Worm (Caenorhabditis elegans): ENCODE measurements around the gene F46G10.1.

The F46G10.1 gene

ce11 chrX:13311641-13312423 lies at the start of gene F46G10.1:
Gene F46G10.1, minus strand, starts transcription at chrX:13311755.
- TF ChIP-seq crh-2 (tag; optimal IDR thresholded peaks at IDR 0.05) (peak; percentile 45), unc-55 (GFP tag; optimal IDR thresholded peaks at IDR 0.05) (no peak), sma-9 (GFP tag; optimal IDR thresholded peaks at IDR 0.05) (peak; percentile 49), sma-9 (tag; optimal IDR thresholded peaks at IDR 0.05) (no peak), mdl-1 (tag; optimal IDR thresholded peaks at IDR 0.05) (no peak), lsy-2 (tag; optimal IDR thresholded peaks at IDR 0.05) (no peak), fos-1 (tag; optimal IDR thresholded peaks at IDR 0.05) (peak; percentile 86), nhr-237 (tag; optimal IDR thresholded peaks at IDR 0.05) (no peak), skn-1 (tag; optimal IDR thresholded peaks at IDR 0.05) (no peak)

ce11 chrX:13360632-13361031 lies 49.1 kb upstream of the F46G10.1 start:
- TF ChIP-seq F13H6.1 (tag; optimal IDR thresholded peaks at IDR 0.05) (peak; percentile 33), skn-1 (tag; optimal IDR thresholded peaks at IDR 0.05) (no peak), dmd-4 (tag; optimal IDR thresholded peaks at IDR 0.05) (no peak), crh-2 (tag; optimal IDR thresholded peaks at IDR 0.05) (peak; percentile 54), lin-13 (GFP tag; optimal IDR thresholded peaks at IDR 0.05) (no peak), ama-1 (optimal IDR thresholded peaks at IDR 0.05) (no peak), elt-1 (tag; optimal IDR thresholded peaks at IDR 0.05) (no peak), nhr-10 (tag; optimal IDR thresholded peaks at IDR 0.05) (no peak), egl-27 (tag; optimal IDR thresholded peaks at IDR 0.05) (no peak), ztf-4 (tag; optimal IDR thresholded peaks at IDR 0.05) (no peak), nhr-21 (tag; optimal IDR thresholded peaks at IDR 0.05) (no peak), lin-11 (tag; optimal IDR thresholded peaks at IDR 0.05) (no peak), nhr-25 (tag; optimal IDR thresholded peaks at IDR 0.05) (no peak), nhr-11 (tag; optimal IDR thresholded peaks at IDR 0.05) (no peak), Y55F3AM.14 (GFP tag; optimal IDR thresholded peaks at IDR 0.05) (no peak), mbf-1 (tag; optimal IDR thresholded peaks at IDR 0.05) (no peak), lsy-2 (tag; optimal IDR thresholded peaks at IDR 0.05) (no peak), mdl-1 (tag; optimal IDR thresholded peaks at IDR 0.05) (no peak), R02D3.7 (tag; optimal IDR thresholded peaks at IDR 0.05) (no peak), snpc-4 (tag; optimal IDR thresholded peaks at IDR 0.05) (no peak), ZK546.5 (tag; optimal IDR thresholded peaks at IDR 0.05) (no peak), unc-62 (GFP tag; optimal IDR thresholded peaks at IDR 0.05) (no peak), sem-4 (tag; optimal IDR thresholded peaks at IDR 0.05) (no peak), unc-55 (GFP tag; optimal IDR thresholded peaks at IDR 0.05) (no peak), fos-1 (tag; optimal IDR thresholded peaks at IDR 0.05) (peak; percentile 82), nhr-6 (tag; optimal IDR thresholded peaks at IDR 0.05) (no peak), ceh-16 (tag; optimal IDR thresholded peaks at IDR 0.05) (no peak), nhr-129 (tag; optimal IDR thresholded peaks at IDR 0.05) (peak; percentile 29), unc-39 (tag; optimal IDR thresholded peaks at IDR 0.05) (no peak), sma-9 (GFP tag; optimal IDR thresholded peaks at IDR 0.05) (peak; percentile 96), sma-9 (tag; optimal IDR thresholded peaks at IDR 0.05) (no peak), lin-39 (tag; optimal IDR thresholded peaks at IDR 0.05) (no peak), elt-3 (tag; optimal IDR thresholded peaks at IDR 0.05) (no peak), peb-1 (tag; optimal IDR thresholded peaks at IDR 0.05) (no peak), nhr-237 (tag; optimal IDR thresholded peaks at IDR 0.05) (no peak), sma-3 (GFP tag; optimal IDR thresholded peaks at IDR 0.05) (peak; percentile 38), C34F6.9 (tag; optimal IDR thresholded peaks at IDR 0.05) (no peak), nhr-77 (tag; optimal IDR thresholded peaks at IDR 0.05) (no peak), gmeb-1 (tag; optimal IDR thresholded peaks at IDR 0.05) (no peak)

ce11 chrX:13359800-13360199 lies 48.2 kb upstream of the F46G10.1 start:
- TF ChIP-seq ZK546.5 (tag; optimal IDR thresholded peaks at IDR 0.05) = no peak
- no peak for TF ChIP-seq ceh-16 (tag; optimal IDR thresholded peaks at IDR 0.05)
- TF ChIP-seq blmp-1 (tag; optimal IDR thresholded peaks at IDR 0.05; ENCODE audit: insufficient read depth) = peak; percentile 35
- TF ChIP-seq sma-9 (GFP tag; optimal IDR thresholded peaks at IDR 0.05) = peak; percentile 87
- TF ChIP-seq sma-9 (tag; optimal IDR thresholded peaks at IDR 0.05) = no peak
- peak; percentile 15 for TF ChIP-seq sma-3 (GFP tag; optimal IDR thresholded peaks at IDR 0.05)
- TF ChIP-seq nhr-23 (tag; optimal IDR thresholded peaks at IDR 0.05) = no peak
- no peak for TF ChIP-seq unc-39 (tag; optimal IDR thresholded peaks at IDR 0.05)
- peak; percentile 39 for TF ChIP-seq nhr-129 (tag; optimal IDR thresholded peaks at IDR 0.05)
- no peak for TF ChIP-seq elt-1 (tag; optimal IDR thresholded peaks at IDR 0.05)
- peak; percentile 79 for TF ChIP-seq crh-2 (tag; optimal IDR thresholded peaks at IDR 0.05)
- no peak for TF ChIP-seq snpc-4 (tag; optimal IDR thresholded peaks at IDR 0.05)
- no peak for TF ChIP-seq C34F6.9 (tag; optimal IDR thresholded peaks at IDR 0.05)
- TF ChIP-seq nhr-6 (tag; optimal IDR thresholded peaks at IDR 0.05) = no peak
- TF ChIP-seq nhr-237 (tag; optimal IDR thresholded peaks at IDR 0.05) = no peak
- TF ChIP-seq peb-1 (tag; optimal IDR thresholded peaks at IDR 0.05) = no peak
- peak in 1 of 2 experiments; percentile 0 for TF ChIP-seq mdl-1 (tag; optimal IDR thresholded peaks at IDR 0.05)
- TF ChIP-seq lsy-2 (tag; optimal IDR thresholded peaks at IDR 0.05) = peak in 1 of 2 experiments; percentile 15
- no peak for TF ChIP-seq zag-1 (tag; optimal IDR thresholded peaks at IDR 0.05)
- TF ChIP-seq R02D3.7 (tag; optimal IDR thresholded peaks at IDR 0.05) = no peak
- TF ChIP-seq nhr-25 (tag; optimal IDR thresholded peaks at IDR 0.05) = peak; percentile 40
- TF ChIP-seq nhr-21 (tag; optimal IDR thresholded peaks at IDR 0.05) = peak; percentile 33
- TF ChIP-seq F13H6.1 (tag; optimal IDR thresholded peaks at IDR 0.05) = peak; percentile 0

Measured in whole organism, L2 larva.